Worm (Caenorhabditis elegans) whole organism, L2 larva: Measurements from ENCODE around the gene wrt-5.

Experiments used
- C34F6.9 ChIP-seq: fragments of 150-350 bp; optimal IDR thresholded peaks from 2 replicates; lab custom pipeline; 2014; ENCODE audit warnings: missing biosample characterization, missing genetic modification characterization
- nhr-77 ChIP-seq: fragments of 150-350 bp; optimal IDR thresholded peaks from 2 replicates; lab custom pipeline; 2014; ENCODE audit warnings: missing biosample characterization, missing genetic modification characterization

DNA sequence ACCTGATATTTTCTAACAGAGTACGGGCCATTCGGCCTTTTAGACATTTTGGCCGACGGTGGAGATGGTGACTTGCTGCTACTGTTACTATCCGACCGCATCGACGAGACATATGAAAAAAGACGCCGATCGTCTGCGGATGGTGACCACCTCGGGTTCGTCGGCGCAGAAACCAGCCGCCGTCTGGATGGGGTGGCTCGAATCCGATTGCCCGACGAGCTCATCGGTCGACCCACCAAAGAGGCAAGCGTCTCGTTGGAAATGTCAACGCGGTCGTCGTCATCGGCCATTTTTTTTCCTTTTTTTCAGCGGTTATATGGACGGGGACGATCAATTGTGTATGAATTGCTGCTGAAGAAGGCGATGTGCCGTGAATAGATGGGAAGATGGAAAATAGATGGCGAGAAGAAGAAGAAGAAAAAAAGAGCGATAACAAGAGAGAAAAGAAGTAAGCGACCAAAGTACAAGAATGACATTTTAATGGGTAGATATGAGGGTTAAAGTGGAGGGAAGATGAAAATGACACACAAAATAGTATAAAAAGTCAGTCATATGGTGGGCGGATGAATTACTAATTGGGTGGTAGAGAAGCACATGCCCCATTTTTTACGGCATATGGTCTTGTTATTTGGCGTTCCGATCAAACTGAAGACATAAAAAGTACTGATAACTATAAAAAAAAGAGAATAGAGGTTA is 32.6 kb downstream of the wrt-5 start:
- TF ChIP-seq C34F6.9 (no peak), nhr-77 (tag; lab: Kevin White, UChicago) (no peak)
